Fruit fly (Drosophila melanogaster) whole organism, embryonic: ENCODE results near the gene Cpr78Ca.

ENCODE experiments used
- Ada2b ChIP-seq: fragments of 200-800 bp; sonication (Bioruptor generic); IDR thresholded peaks from 2 replicates; pipeline ENCODE4 v1.3.6; 2022; ENCODE audit warnings: missing biosample characterization, missing genetic modification characterization
- Antp ChIP-seq: fragments of 200-800 bp; sonication (Bioruptor generic); optimal IDR thresholded peaks from 3 replicates; lab custom pipeline; 2016; ENCODE audit warnings: missing biosample characterization, missing genetic modification characterization
- CG10209 ChIP-seq: fragments of 200-800 bp; sonication (Bioruptor generic); optimal IDR thresholded peaks from 3 replicates; lab custom pipeline; 2017; ENCODE audit warnings: missing biosample characterization, mild to moderate bottlenecking, missing genetic modification characterization, missing genetic modification reagents
- CG1024 ChIP-seq: fragments of 200-800 bp; sonication (Bioruptor generic); IDR thresholded peaks from 2 replicates; pipeline ENCODE4 v1.3.6; 2022; ENCODE audit warnings: missing biosample characterization, missing genetic modification characterization
- CG10267 ChIP-seq: fragments of 200-800 bp; sonication (Bioruptor generic); optimal IDR thresholded peaks from 2 replicates; lab custom pipeline; 2018; ENCODE audit warnings: missing biosample characterization, mild to moderate bottlenecking, missing genetic modification characterization, moderate library complexity
- CG10366 ChIP-seq: fragments of 200-800 bp; sonication (Bioruptor generic); IDR thresholded peaks from 2 replicates; pipeline ENCODE4 v1.3.6; 2022; ENCODE audit warnings: missing biosample characterization, missing genetic modification characterization
- CG10462 ChIP-seq: fragments of 200-800 bp; sonication (Bioruptor generic); optimal IDR thresholded peaks from 2 replicates; lab custom pipeline; 2016; ENCODE audit warnings: missing biosample characterization, missing genetic modification characterization
- CG10959 ChIP-seq: fragments of 200-800 bp; sonication (Bioruptor generic); IDR thresholded peaks from 2 replicates; pipeline ENCODE4 v1.3.6; 2022; ENCODE audit warnings: missing biosample characterization, missing genetic modification characterization
- CG11504 ChIP-seq: fragments of 200-800 bp; sonication (Bioruptor generic); optimal IDR thresholded peaks from 3 replicates; lab custom pipeline; 2019; ENCODE audit warnings: missing biosample characterization, mild to moderate bottlenecking, missing genetic modification characterization, moderate library complexity
- CG12391 ChIP-seq: fragments of 200-800 bp; sonication (Bioruptor generic); optimal IDR thresholded peaks from 3 replicates; lab custom pipeline; 2018; ENCODE audit warnings: missing biosample characterization, mild to moderate bottlenecking, missing genetic modification characterization, moderate library complexity
- CG1602 ChIP-seq: fragments of 200-800 bp; sonication (Bioruptor generic); optimal IDR thresholded peaks from 3 replicates; lab custom pipeline; 2016; ENCODE audit warnings: missing biosample characterization, missing genetic modification characterization
- CG17186 ChIP-seq: fragments of 200-800 bp; sonication (Bioruptor generic); optimal IDR thresholded peaks from 3 replicates; lab custom pipeline; 2017; ENCODE audit warnings: missing biosample characterization, missing genetic modification reagents, missing genetic modification characterization
- CG17359 ChIP-seq: fragments of 200-800 bp; sonication (Bioruptor generic); optimal IDR thresholded peaks from 3 replicates; lab custom pipeline; 2018; ENCODE audit warnings: missing biosample characterization, mild to moderate bottlenecking, missing genetic modification characterization, moderate library complexity
- CG2199 ChIP-seq: fragments of 200-800 bp; sonication (Bioruptor generic); IDR thresholded peaks from 3 replicates; pipeline ENCODE4 v1.3.6; 2022; ENCODE audit warnings: missing biosample characterization, missing genetic modification characterization
- CG30431 ChIP-seq: fragments of 200-800 bp; sonication (Bioruptor generic); optimal IDR thresholded peaks from 2 replicates; lab custom pipeline; 2017; ENCODE audit warnings: missing biosample characterization, missing genetic modification characterization
- CG31224 ChIP-seq: fragments of 200-800 bp; sonication (Bioruptor generic); IDR thresholded peaks from 2 replicates; pipeline ENCODE4 v1.3.6; 2022; ENCODE audit warnings: missing biosample characterization, missing genetic modification characterization
- CG34422 ChIP-seq: fragments of 200-800 bp; sonication (Bioruptor generic); IDR thresholded peaks from 3 replicates; pipeline ENCODE4 v1.3.6; 2022; ENCODE audit warnings: missing biosample characterization, missing genetic modification characterization
- CG6654 ChIP-seq: fragments of 200-800 bp; sonication (Bioruptor generic); optimal IDR thresholded peaks from 2 replicates; lab custom pipeline; 2017; ENCODE audit warnings: missing biosample characterization, mild to moderate bottlenecking, missing genetic modification characterization
- CG9797 ChIP-seq: fragments of 200-800 bp; sonication (Bioruptor generic); optimal IDR thresholded peaks from 3 replicates; lab custom pipeline; 2018; ENCODE audit warnings: missing biosample characterization, mild to moderate bottlenecking, missing genetic modification characterization
- CoRest ChIP-seq: fragments of 200-800 bp; sonication (Bioruptor generic); optimal IDR thresholded peaks from 3 replicates; lab custom pipeline; 2018; ENCODE audit warnings: missing biosample characterization, mild to moderate bottlenecking, missing genetic modification characterization, moderate library complexity
- Dp ChIP-seq: fragments of 200-800 bp; sonication (Bioruptor generic); optimal IDR thresholded peaks from 2 replicates; lab custom pipeline; 2018; ENCODE audit warnings: missing biosample characterization, mild to moderate bottlenecking, missing genetic modification characterization, moderate library complexity
- Drgx ChIP-seq: fragments of 200-800 bp; sonication (Bioruptor generic); IDR thresholded peaks from 2 replicates; pipeline ENCODE4 v1.3.6; 2022; ENCODE audit warnings: missing biosample characterization, missing genetic modification characterization
- Hr51 ChIP-seq, 2 experiments: fragments of 200-800 bp; sonication (Bioruptor generic); optimal IDR thresholded peaks; 2 replicates in 1 of 2; 3 replicates in 1 of 2; lab custom pipeline; 2016 to 2018; ENCODE audit warnings: missing biosample characterization in 2 of 2, missing genetic modification characterization in 2 of 2, mild to moderate bottlenecking in 1 of 2, moderate library complexity in 1 of 2
- Lhr ChIP-seq: fragments of 200-800 bp; sonication (Bioruptor generic); optimal IDR thresholded peaks from 3 replicates; lab custom pipeline; 2017; ENCODE audit warnings: mild to moderate bottlenecking, missing biosample characterization, missing genetic modification reagents, missing genetic modification characterization
- PHDP ChIP-seq: fragments of 200-800 bp; sonication (Bioruptor generic); optimal IDR thresholded peaks from 3 replicates; lab custom pipeline; 2018; ENCODE audit warnings: missing biosample characterization, mild to moderate bottlenecking, missing genetic modification characterization, moderate library complexity
- Ptx1 ChIP-seq: fragments of 200-800 bp; sonication (Bioruptor generic); IDR thresholded peaks from 2 replicates; pipeline ENCODE4 v1.3.6; 2022; ENCODE audit warnings: missing biosample characterization, missing genetic modification characterization
- Ssrp ChIP-seq: fragments of 200-800 bp; sonication (Bioruptor generic); optimal IDR thresholded peaks from 2 replicates; lab custom pipeline; 2018; ENCODE audit warnings: missing biosample characterization, mild to moderate bottlenecking, missing genetic modification characterization, moderate library complexity
- croc ChIP-seq: fragments of 200-800 bp; sonication (Bioruptor generic); conservative IDR thresholded peaks from 3 replicates; pipeline ENCODE4 v1.3.6; 2022; ENCODE audit warnings: missing biosample characterization, missing genetic modification characterization
- crp ChIP-seq, 2 experiments: fragments of 200-800 bp; sonication (Bioruptor generic); optimal IDR thresholded peaks; 2 replicates in 1 of 2; 3 replicates in 1 of 2; lab custom pipeline; 2017; ENCODE audit warnings: missing biosample characterization in 2 of 2, missing genetic modification characterization in 2 of 2, mild to moderate bottlenecking in 1 of 2, moderate library complexity in 1 of 2
- dmrt11E ChIP-seq: fragments of 200-800 bp; sonication (Bioruptor generic); optimal IDR thresholded peaks from 3 replicates; lab custom pipeline; 2018; ENCODE audit warnings: missing biosample characterization, mild to moderate bottlenecking, missing genetic modification characterization, moderate library complexity
- gt ChIP-seq: fragments of 200-800 bp; sonication (Bioruptor generic); IDR thresholded peaks from 2 replicates; pipeline ENCODE4 v1.3.6; 2022; ENCODE audit warnings: missing biosample characterization, missing genetic modification characterization
- hkb ChIP-seq, 2 experiments: fragments of 200-800 bp in 1 of 2; fragments of >200 bp in 1 of 2; sonication (Bioruptor generic) in 1 of 2; IDR thresholded peaks in 1 of 2; optimal IDR thresholded peaks in 1 of 2; 2 replicates each; pipeline versions ENCODE4 v1.3.6 to Lab custom; 2017 to 2022; ENCODE audit warnings: missing biosample characterization in 1 of 2, missing genetic modification characterization in 1 of 2
- ind ChIP-seq: fragments of 200-800 bp; sonication (Bioruptor generic); optimal IDR thresholded peaks from 3 replicates; lab custom pipeline; 2016; ENCODE audit warnings: missing biosample characterization, missing genetic modification characterization
- jigr1 ChIP-seq: fragments of 200-800 bp; sonication (Bioruptor generic); IDR thresholded peaks from 3 replicates; pipeline ENCODE4 v1.3.6; 2022; ENCODE audit warnings: missing biosample characterization, missing genetic modification characterization
- jing ChIP-seq: fragments of 200-800 bp; sonication (Bioruptor generic); optimal IDR thresholded peaks from 2 replicates; lab custom pipeline; 2018; ENCODE audit warnings: missing biosample characterization, mild to moderate bottlenecking, missing genetic modification characterization
- kay ChIP-seq: fragments of 200-800 bp; sonication (Bioruptor generic); optimal IDR thresholded peaks from 2 replicates; lab custom pipeline; 2016; ENCODE audit warnings: missing biosample characterization, missing genetic modification characterization
- lab ChIP-seq: fragments of 200-800 bp; sonication (Bioruptor generic); optimal IDR thresholded peaks from 3 replicates; lab custom pipeline; 2017; ENCODE audit warnings: missing biosample characterization, missing genetic modification characterization, mild to moderate bottlenecking, moderate library complexity, missing genetic modification reagents
- lbe ChIP-seq: fragments of 200-800 bp; sonication (Bioruptor generic); optimal IDR thresholded peaks from 2 replicates; lab custom pipeline; 2016; ENCODE audit warnings: missing biosample characterization, mild to moderate bottlenecking, missing genetic modification characterization
- lilli ChIP-seq: fragments of 200-800 bp; sonication (Bioruptor generic); optimal IDR thresholded peaks from 3 replicates; lab custom pipeline; 2016; ENCODE audit warnings: missing biosample characterization, missing genetic modification characterization
- luna ChIP-seq: fragments of 200-800 bp; sonication (Bioruptor generic); optimal IDR thresholded peaks from 2 replicates; lab custom pipeline; 2016; ENCODE audit warnings: missing biosample characterization, missing genetic modification characterization
- peb ChIP-seq: fragments of 200-800 bp; sonication (Bioruptor generic); IDR thresholded peaks from 2 replicates; pipeline ENCODE4 v1.3.6; 2022; ENCODE audit warnings: missing biosample characterization, missing genetic modification characterization
- prd ChIP-seq, 3 experiments: fragments of >200 bp in 2 of 3; fragments of 200-800 bp in 1 of 3; sonication (Bioruptor generic) in 1 of 3; optimal IDR thresholded peaks in 2 of 3; IDR thresholded peaks in 1 of 3; 2 replicates in 2 of 3; 3 replicates in 1 of 3; pipeline versions ENCODE4 v1.3.6 to Lab custom; 2017 to 2022; ENCODE audit warnings: missing biosample characterization in 1 of 3, missing genetic modification characterization in 1 of 3
- salm ChIP-seq: fragments of 200-800 bp; sonication (Bioruptor generic); optimal IDR thresholded peaks from 2 replicates; lab custom pipeline; 2018; ENCODE audit warnings: missing biosample characterization, mild to moderate bottlenecking, missing genetic modification characterization
- tap ChIP-seq: fragments of 200-800 bp; optimal IDR thresholded peaks from 3 replicates; lab custom pipeline; 2019; ENCODE audit warnings: missing biosample characterization, mild to moderate bottlenecking, missing genetic modification characterization, moderate library complexity
- tin ChIP-seq: fragments of 200-800 bp; sonication (Bioruptor generic); optimal IDR thresholded peaks from 3 replicates; lab custom pipeline; 2016; ENCODE audit warnings: missing biosample characterization, missing genetic modification characterization
- trem ChIP-seq: fragments of 200-800 bp; optimal IDR thresholded peaks from 3 replicates; lab custom pipeline; 2019; ENCODE audit warnings: missing biosample characterization, mild to moderate bottlenecking, missing genetic modification characterization, moderate library complexity
- wor ChIP-seq: fragments of 200-800 bp; sonication (Bioruptor generic); IDR thresholded peaks from 2 replicates; pipeline ENCODE4 v1.3.6; 2022; ENCODE audit warnings: missing biosample characterization, missing genetic modification characterization

Cpr78Ca gene

dm6 chr3L:21253761-21254523 is 38.7 kb downstream of the Cpr78Ca start (continued):
- TF ChIP-seq CG2199 (GFP tag; lab: Robert Waterston, UW) (no peak), kay (GFP tag; lab: Kevin White, UChicago) (no peak), peb (GFP tag; lab: Robert Waterston, UW) (no peak), CG10959 (peak; percentile 13; the same call in 1 of the 2 replicates), wor (GFP tag; lab: Robert Waterston, UW) (no peak), CG31224 (GFP tag; lab: Robert Waterston, UW) (no peak), CoRest (tag; lab: Kevin White, UChicago) (peak; percentile 50), lilli (GFP tag; lab: Kevin White, UChicago) (no peak), trem (tag; lab: Kevin White, UChicago) (peak; percentile 47), CG10267 (tag; lab: Kevin White, UChicago) (peak; percentile 23), crp (GFP tag; optimal IDR thresholded peaks at IDR 0.05; lab: Kevin White, UChicago) (peak in 1 of 2 experiments; percentile 35), luna (GFP tag; lab: Kevin White, UChicago) (no peak), dmrt11E (tag; lab: Kevin White, UChicago) (peak; percentile 55), CG17186 (GFP tag; lab: Kevin White, UChicago) (no peak), PHDP (tag; lab: Kevin White, UChicago) (peak; percentile 31), gt (no peak), jigr1 (GFP tag; lab: Robert Waterston, UW) (no peak), CG6654 (no peak), Ada2b (GFP tag; lab: Robert Waterston, UW) (0 out of 2 replicates have a peak, but pooled peaks have one; percentile 17), hkb (optimal IDR thresholded peaks at IDR 0.05; lab: Kevin White, UChicago) (no peak), hkb (GFP tag; IDR thresholded peaks at IDR 0.05; lab: Robert Waterston, UW) (peak; percentile 35; the same call in 1 of the 2 replicates), croc (GFP tag; lab: Robert Waterston, UW) (0 out of 3 replicates have a peak, but pooled peaks have one; percentile 31), CG12391 (tag; lab: Kevin White, UChicago) (peak; percentile 48), CG10366 (GFP tag; lab: Robert Waterston, UW) (peak; percentile 15; the same call in 1 of the 2 replicates), Antp (GFP tag; lab: Kevin White, UChicago) (no peak), CG1024 (GFP tag; lab: Robert Waterston, UW) (0 out of 2 replicates have a peak, but pooled peaks have one; percentile 8), tap (peak; percentile 55), Lhr (GFP tag; lab: Kevin White, UChicago) (no peak), tin (peak; percentile 35), CG17359 (tag; lab: Kevin White, UChicago) (peak; percentile 50), ind (GFP tag; lab: Kevin White, UChicago) (peak; percentile 29), jing (GFP tag; lab: Kevin White, UChicago) (peak; percentile 43), salm (no peak), Dp (GFP tag; lab: Kevin White, UChicago) (no peak), Hr51 (GFP tag; optimal IDR thresholded peaks at IDR 0.05; lab: Kevin White, UChicago) (peak in 1 of 2 experiments; percentile 69), CG10462 (peak; percentile 11), Drgx (GFP tag; lab: Robert Waterston, UW) (peak; percentile 83), prd (optimal IDR thresholded peaks at IDR 0.05; lab: Kevin White, UChicago) (no peak), prd (GFP tag; IDR thresholded peaks at IDR 0.05; lab: Robert Waterston, UW) (peak; percentile 59; the same call in 1 of the 3 replicates), CG34422 (GFP tag; lab: Robert Waterston, UW) (peak; percentile 15; the same call in 1 of the 3 replicates), CG10209 (GFP tag; lab: Kevin White, UChicago) (peak; percentile 38), lab (peak; percentile 14), CG30431 (GFP tag; lab: Kevin White, UChicago) (no peak), lbe (GFP tag; lab: Kevin White, UChicago) (peak; percentile 98), CG1602 (GFP tag; lab: Kevin White, UChicago) (peak; percentile 19), Ssrp (tag; lab: Kevin White, UChicago) (peak; percentile 44), CG9797 (no peak), Ptx1 (GFP tag; lab: Robert Waterston, UW) (peak; percentile 57), CG11504 (tag; lab: Kevin White, UChicago) (peak; percentile 70)
